Fruit fly (Drosophila melanogaster) whole organism, embryonic: ENCODE data around the gene Ldh.
A peak's percentile ranks its signal among the peaks of the same experiment; 100 is the strongest.

ENCODE experiments used
- Atf6 ChIP-seq: fragments of 200-800 bp; sonication (Bioruptor generic); IDR thresholded peaks from 2 replicates; pipeline ENCODE4 v1.3.6; 2022; ENCODE audit warnings: missing biosample characterization, missing genetic modification characterization
- CG10366 ChIP-seq: fragments of 200-800 bp; sonication (Bioruptor generic); IDR thresholded peaks from 2 replicates; pipeline ENCODE4 v1.3.6; 2022; ENCODE audit warnings: missing biosample characterization, missing genetic modification characterization
- CG10979 ChIP-seq: fragments of 200-800 bp; sonication (Bioruptor generic); optimal IDR thresholded peaks from 2 replicates; lab custom pipeline; 2018; ENCODE audit warnings: missing biosample characterization, mild to moderate bottlenecking, missing genetic modification characterization, moderate library complexity
- CG11093 ChIP-seq: fragments of 200-800 bp; sonication (Bioruptor generic); IDR thresholded peaks from 3 replicates; pipeline ENCODE4 v1.3.6; 2022; ENCODE audit warnings: missing biosample characterization, missing genetic modification characterization
- CG11695 ChIP-seq: fragments of 200-800 bp; sonication (Bioruptor generic); IDR thresholded peaks from 3 replicates; pipeline ENCODE4 v1.3.6; 2022; ENCODE audit warnings: missing biosample characterization, missing genetic modification characterization
- CG12104 ChIP-seq: fragments of 200-800 bp; sonication (Bioruptor generic); optimal IDR thresholded peaks from 3 replicates; lab custom pipeline; 2016; ENCODE audit warnings: missing biosample characterization, missing genetic modification characterization
- CG12391 ChIP-seq: fragments of 200-800 bp; sonication (Bioruptor generic); optimal IDR thresholded peaks from 3 replicates; lab custom pipeline; 2018; ENCODE audit warnings: missing biosample characterization, mild to moderate bottlenecking, missing genetic modification characterization, moderate library complexity
- CG13424 ChIP-seq: fragments of 200-800 bp; sonication (Bioruptor generic); optimal IDR thresholded peaks from 2 replicates; lab custom pipeline; 2019; ENCODE audit warnings: missing biosample characterization, mild to moderate bottlenecking, missing genetic modification characterization, moderate library complexity
- CG15011 ChIP-seq: fragments of 200-800 bp; sonication (Bioruptor generic); optimal IDR thresholded peaks from 3 replicates; lab custom pipeline; 2018; ENCODE audit warnings: missing biosample characterization, mild to moderate bottlenecking, missing genetic modification characterization
- CG1529 ChIP-seq: fragments of 200-800 bp; sonication (Bioruptor generic); optimal IDR thresholded peaks from 3 replicates; lab custom pipeline; 2018; ENCODE audit warnings: missing biosample characterization, missing genetic modification characterization
- CG17186 ChIP-seq: fragments of 200-800 bp; sonication (Bioruptor generic); optimal IDR thresholded peaks from 3 replicates; lab custom pipeline; 2017; ENCODE audit warnings: missing biosample characterization, missing genetic modification reagents, missing genetic modification characterization
- CG33557 ChIP-seq: fragments of 200-800 bp; sonication (Bioruptor generic); optimal IDR thresholded peaks from 2 replicates; lab custom pipeline; 2019; ENCODE audit warnings: missing biosample characterization, mild to moderate bottlenecking, missing genetic modification characterization, moderate library complexity
- CG3407 ChIP-seq: fragments of 200-800 bp; sonication (Bioruptor generic); optimal IDR thresholded peaks from 2 replicates; lab custom pipeline; 2018; ENCODE audit warnings: missing biosample characterization, mild to moderate bottlenecking, missing genetic modification characterization
- CG3995 ChIP-seq: fragments of 200-800 bp; sonication (Bioruptor generic); optimal IDR thresholded peaks from 3 replicates; lab custom pipeline; 2016; ENCODE audit warnings: missing biosample characterization, missing genetic modification characterization
- CG6254 ChIP-seq: fragments of 200-800 bp; sonication (Bioruptor generic); optimal IDR thresholded peaks from 3 replicates; lab custom pipeline; 2017; ENCODE audit warnings: mild to moderate bottlenecking, missing biosample characterization, missing genetic modification reagents, missing genetic modification characterization
- CG6765 ChIP-seq: fragments of 200-800 bp; sonication (Bioruptor generic); optimal IDR thresholded peaks from 3 replicates; lab custom pipeline; 2017; ENCODE audit warnings: missing biosample characterization, mild to moderate bottlenecking, missing genetic modification characterization
- CG7786 ChIP-seq: fragments of 200-800 bp; sonication (Bioruptor generic); optimal IDR thresholded peaks from 2 replicates; lab custom pipeline; 2016; ENCODE audit warnings: missing biosample characterization, missing genetic modification characterization
- CG7839 ChIP-seq: fragments of 200-800 bp; sonication (Bioruptor generic); optimal IDR thresholded peaks from 3 replicates; lab custom pipeline; 2018; ENCODE audit warnings: missing biosample characterization, mild to moderate bottlenecking, missing genetic modification characterization, moderate library complexity
- CG8290 ChIP-seq, 3 experiments: fragments of 200-800 bp; sonication (Bioruptor generic); optimal IDR thresholded peaks; 2 replicates each; lab custom pipeline; 2016 to 2019; ENCODE audit warnings: missing biosample characterization in 3 of 3, missing genetic modification characterization in 3 of 3, mild to moderate bottlenecking in 2 of 3, moderate library complexity in 1 of 3
- CG9727 ChIP-seq: fragments of 200-800 bp; sonication (Bioruptor generic); optimal IDR thresholded peaks from 3 replicates; lab custom pipeline; 2017; ENCODE audit warnings: missing biosample characterization, mild to moderate bottlenecking, missing genetic modification characterization
- CHES-1-like ChIP-seq: fragments of 200-800 bp; sonication (Bioruptor generic); optimal IDR thresholded peaks from 2 replicates; lab custom pipeline; 2016; ENCODE audit warnings: missing biosample characterization, missing genetic modification characterization
- CTCF ChIP-seq: fragments of 200-800 bp; sonication (Bioruptor generic); optimal IDR thresholded peaks from 2 replicates; lab custom pipeline; 2017; ENCODE audit warnings: missing biosample characterization, mild to moderate bottlenecking, missing genetic modification characterization, moderate library complexity
- CrebB ChIP-seq: fragments of 200-800 bp; sonication (Bioruptor generic); optimal IDR thresholded peaks from 3 replicates; lab custom pipeline; 2018; ENCODE audit warnings: missing biosample characterization, mild to moderate bottlenecking, missing genetic modification characterization
- D ChIP-seq, 2 experiments: fragments of 200-800 bp in 1 of 2; fragments of >200 bp in 1 of 2; sonication (Bioruptor generic) in 1 of 2; optimal IDR thresholded peaks; 2 replicates in 1 of 2; 3 replicates in 1 of 2; lab custom pipeline; 2017; ENCODE audit warnings: mild to moderate bottlenecking in 1 of 2, missing biosample characterization in 1 of 2, missing genetic modification characterization in 1 of 2, missing genetic modification reagents in 1 of 2
- Ets97D ChIP-seq: fragments of 200-800 bp; sonication (Bioruptor generic); optimal IDR thresholded peaks from 3 replicates; lab custom pipeline; 2016; ENCODE audit warnings: missing biosample characterization, missing genetic modification characterization
- HmgZ ChIP-seq: fragments of 200-800 bp; sonication (Bioruptor generic); optimal IDR thresholded peaks from 2 replicates; lab custom pipeline; 2018; ENCODE audit warnings: missing biosample characterization, mild to moderate bottlenecking, missing genetic modification characterization
- Hmx ChIP-seq: fragments of 200-800 bp; sonication (Bioruptor generic); optimal IDR thresholded peaks from 2 replicates; lab custom pipeline; 2016; ENCODE audit warnings: missing biosample characterization, missing genetic modification characterization
- Mad ChIP-seq: fragments of 200-800 bp; sonication (Bioruptor generic); optimal IDR thresholded peaks from 2 replicates; lab custom pipeline; 2016; ENCODE audit warnings: missing biosample characterization, missing genetic modification characterization
- NC2β ChIP-seq: fragments of 200-800 bp; sonication (Bioruptor generic); optimal IDR thresholded peaks from 2 replicates; lab custom pipeline; 2016; ENCODE audit warnings: missing biosample characterization, missing genetic modification characterization
- Nf-YB ChIP-seq: fragments of 200-800 bp; sonication (Bioruptor generic); optimal IDR thresholded peaks from 3 replicates; lab custom pipeline; 2019; ENCODE audit warnings: missing biosample characterization, mild to moderate bottlenecking, missing genetic modification characterization, moderate library complexity
- Oaz ChIP-seq: fragments of 200-800 bp; sonication (Bioruptor generic); IDR thresholded peaks from 2 replicates; pipeline ENCODE4 v1.3.6; 2022; ENCODE audit warnings: missing biosample characterization, missing genetic modification characterization
- Pdp1 ChIP-seq, 2 experiments: fragments of 200-800 bp; sonication (Bioruptor generic); optimal IDR thresholded peaks; 3 replicates each; lab custom pipeline; 2016; ENCODE audit warnings: missing biosample characterization in 2 of 2, missing genetic modification characterization in 2 of 2, mild to moderate bottlenecking in 1 of 2, moderate library complexity in 1 of 2
- Trl ChIP-seq, 3 experiments: fragments of >200 bp in 2 of 3; fragments of 200-800 bp in 1 of 3; sonication (Bioruptor generic) in 1 of 3; optimal IDR thresholded peaks; 2 replicates in 1 of 3; 3 replicates in 2 of 3; lab custom pipeline; 2016 to 2017; ENCODE audit warnings: missing biosample characterization in 1 of 3, missing genetic modification characterization in 1 of 3
- Xrp1 ChIP-seq: fragments of 200-800 bp; sonication (Bioruptor generic); IDR thresholded peaks from 2 replicates; pipeline ENCODE4 v1.3.6; 2022; ENCODE audit warnings: missing biosample characterization, missing genetic modification characterization
- al ChIP-seq: fragments of 200-800 bp; sonication (Bioruptor generic); IDR thresholded peaks from 2 replicates; pipeline ENCODE4 v1.3.6; 2022; ENCODE audit warnings: missing biosample characterization, missing genetic modification characterization
- br ChIP-seq: fragments of >200 bp; optimal IDR thresholded peaks from 2 replicates; lab custom pipeline; 2017
- disco-r ChIP-seq: fragments of 200-800 bp; sonication (Bioruptor generic); optimal IDR thresholded peaks from 2 replicates; lab custom pipeline; 2016; ENCODE audit warnings: missing biosample characterization, missing genetic modification characterization
- ftz-f1 ChIP-seq: fragments of 200-800 bp; sonication (Bioruptor generic); optimal IDR thresholded peaks from 2 replicates; lab custom pipeline; 2016; ENCODE audit warnings: missing biosample characterization, missing genetic modification characterization
- hbn ChIP-seq: fragments of 200-800 bp; sonication (Bioruptor generic); IDR thresholded peaks from 2 replicates; pipeline ENCODE4 v1.3.6; 2022; ENCODE audit warnings: missing biosample characterization, missing genetic modification characterization; ENCODE audit not compliant: partially characterized antibody
- kni ChIP-seq: fragments of 200-800 bp; sonication (Bioruptor generic); optimal IDR thresholded peaks from 3 replicates; lab custom pipeline; 2017; ENCODE audit warnings: mild to moderate bottlenecking, missing biosample characterization, missing genetic modification reagents, missing genetic modification characterization
- mirr ChIP-seq: fragments of 200-800 bp; sonication (Bioruptor generic); optimal IDR thresholded peaks from 3 replicates; lab custom pipeline; 2018; ENCODE audit warnings: missing biosample characterization, mild to moderate bottlenecking, missing genetic modification characterization
- nerfin-1 ChIP-seq: fragments of 200-800 bp; sonication (Bioruptor generic); optimal IDR thresholded peaks from 3 replicates; lab custom pipeline; 2019; ENCODE audit warnings: missing biosample characterization, mild to moderate bottlenecking, missing genetic modification characterization, moderate library complexity
- onecut ChIP-seq: fragments of 200-800 bp; sonication (Bioruptor generic); IDR thresholded peaks from 2 replicates; pipeline ENCODE4 v1.3.6; 2022; ENCODE audit warnings: missing biosample characterization, missing genetic modification characterization
- pfk ChIP-seq: fragments of 200-800 bp; sonication (Bioruptor generic); optimal IDR thresholded peaks from 2 replicates; lab custom pipeline; 2018; ENCODE audit warnings: missing biosample characterization, mild to moderate bottlenecking, missing genetic modification characterization, moderate library complexity
- pnt ChIP-seq: fragments of 200-800 bp; sonication (Bioruptor generic); optimal IDR thresholded peaks from 3 replicates; lab custom pipeline; 2016; ENCODE audit warnings: missing biosample characterization, missing genetic modification characterization
- ro ChIP-seq: fragments of 200-800 bp; sonication (Bioruptor generic); IDR thresholded peaks from 2 replicates; pipeline ENCODE4 v1.3.6; 2022; ENCODE audit warnings: missing biosample characterization, missing genetic modification characterization
- run ChIP-seq: fragments of 200-800 bp; sonication (Bioruptor generic); optimal IDR thresholded peaks from 3 replicates; lab custom pipeline; 2018; ENCODE audit warnings: missing biosample characterization, mild to moderate bottlenecking, missing genetic modification characterization
- sd ChIP-seq: fragments of 200-800 bp; sonication (Bioruptor generic); optimal IDR thresholded peaks from 3 replicates; lab custom pipeline; 2018; ENCODE audit warnings: missing biosample characterization, mild to moderate bottlenecking, missing genetic modification characterization, moderate library complexity
- sna ChIP-seq: fragments of 200-800 bp; sonication (Bioruptor generic); IDR thresholded peaks from 2 replicates; pipeline ENCODE4 v1.3.6; 2022; ENCODE audit warnings: missing biosample characterization, missing genetic modification characterization; ENCODE audit not compliant: partially characterized antibody

Gene Ldh

DNA sequence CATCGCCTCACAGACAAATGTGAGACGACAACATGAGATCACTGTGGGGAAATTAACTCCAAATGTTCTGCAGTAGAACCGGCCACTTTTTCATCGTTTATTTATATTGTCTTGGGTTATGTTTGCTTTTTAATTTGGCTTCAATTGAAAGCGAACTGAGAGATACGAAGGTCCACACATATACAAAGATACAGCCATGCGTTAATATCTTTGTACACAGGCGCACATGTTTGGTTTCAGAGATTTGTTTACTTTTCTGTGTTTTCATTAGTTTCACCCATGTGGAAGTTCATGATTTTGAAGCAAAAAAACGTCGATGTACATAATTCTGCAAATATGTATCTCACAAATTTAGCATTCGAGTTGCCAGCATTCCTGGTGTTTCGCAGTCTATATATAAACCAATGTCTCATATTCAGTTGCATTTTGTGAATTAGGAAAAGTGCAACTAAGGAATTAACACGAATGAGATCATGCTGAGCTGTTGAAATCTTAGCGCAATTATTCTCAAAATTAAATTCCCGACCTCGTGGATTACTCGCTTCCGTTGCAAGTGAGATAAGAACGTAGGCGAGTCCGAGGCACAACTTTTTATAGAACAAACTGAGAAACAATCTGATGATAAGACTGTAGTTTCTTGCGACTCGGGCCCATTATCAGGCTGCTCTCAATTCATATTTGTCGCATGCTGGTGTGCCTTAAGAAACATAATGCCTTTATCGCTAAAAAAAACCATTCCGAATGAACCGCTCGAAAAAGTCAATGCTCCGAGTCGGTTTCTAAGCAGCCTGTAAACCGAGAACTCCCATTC, 46.3 kb downstream of the Ldh start (continued):
- no peak for TF ChIP-seq Hmx
- TF ChIP-seq nerfin-1 (tag; lab: Kevin White, UChicago): no peak
- TF ChIP-seq CG10366 (GFP tag; lab: Robert Waterston, UW): no peak
- peak; percentile 4 for TF ChIP-seq CG17186 (GFP tag; lab: Kevin White, UChicago)
- TF ChIP-seq pfk (GFP tag; lab: Kevin White, UChicago): peak; percentile 67
- TF ChIP-seq Xrp1: peak; percentile 57
- TF ChIP-seq CG8290 (GFP tag; optimal IDR thresholded peaks at IDR 0.05; lab: Kevin White, UChicago): no peak
- peak in 1 of 2 experiments; percentile 4 for TF ChIP-seq CG8290 (tag; optimal IDR thresholded peaks at IDR 0.05; lab: Kevin White, UChicago)
- 0 out of 2 replicates have a peak, but pooled peaks have one; percentile 27 for TF ChIP-seq Atf6 (GFP tag; lab: Robert Waterston, UW)
- TF ChIP-seq onecut (GFP tag; lab: Robert Waterston, UW): peak; percentile 54
- TF ChIP-seq HmgZ: peak; percentile 16
- peak; percentile 25 for TF ChIP-seq CG12104 (GFP tag; lab: Kevin White, UChicago)
- peak; percentile 67 for TF ChIP-seq CrebB (tag; lab: Kevin White, UChicago)
- TF ChIP-seq CG3995 (GFP tag; lab: Kevin White, UChicago): no peak
- peak; percentile 78 for TF ChIP-seq mirr (GFP tag; lab: Kevin White, UChicago)
- no peak for TF ChIP-seq CG11093 (GFP tag; lab: Robert Waterston, UW)
- no peak for TF ChIP-seq br (lab: Kevin White, UChicago)
- peak; percentile 46 for TF ChIP-seq run (tag; lab: Kevin White, UChicago)
- no peak for TF ChIP-seq Trl (optimal IDR thresholded peaks at IDR 0.05; lab: Kevin White, UChicago)
- peak; percentile 16 for TF ChIP-seq Trl (GFP tag; optimal IDR thresholded peaks at IDR 0.05; lab: Kevin White, UChicago)
- no peak for TF ChIP-seq CG7786 (GFP tag; lab: Kevin White, UChicago)
- TF ChIP-seq CG10979 (tag; lab: Kevin White, UChicago): peak; percentile 27
- TF ChIP-seq al (GFP tag; lab: Robert Waterston, UW): no peak
- no peak for TF ChIP-seq Pdp1 (GFP tag; optimal IDR thresholded peaks at IDR 0.05; lab: Kevin White, UChicago)
- TF ChIP-seq CG3407 (GFP tag; lab: Kevin White, UChicago): no peak
- peak; percentile 90 for TF ChIP-seq kni (GFP tag; lab: Kevin White, UChicago)
- TF ChIP-seq CG11695: no peak
- no peak for TF ChIP-seq Ets97D (GFP tag; lab: Kevin White, UChicago)
- no peak for TF ChIP-seq disco-r (GFP tag; lab: Kevin White, UChicago)
- TF ChIP-seq CG6765 (GFP tag; lab: Kevin White, UChicago): peak; percentile 53
- TF ChIP-seq Nf-YB (GFP tag; lab: Kevin White, UChicago): peak; percentile 24
- no peak for TF ChIP-seq NC2β (GFP tag; lab: Kevin White, UChicago)
- peak; percentile 14 for TF ChIP-seq CG12391 (tag; lab: Kevin White, UChicago)
- no peak for TF ChIP-seq sd (tag; lab: Kevin White, UChicago)
- no peak for TF ChIP-seq hbn
- TF ChIP-seq CG6254 (GFP tag; lab: Kevin White, UChicago): peak; percentile 25
- TF ChIP-seq CG7839 (tag; lab: Kevin White, UChicago): no peak
- TF ChIP-seq D (optimal IDR thresholded peaks at IDR 0.05; lab: Kevin White, UChicago): no peak
- TF ChIP-seq D (GFP tag; optimal IDR thresholded peaks at IDR 0.05; lab: Kevin White, UChicago): peak; percentile 38
- TF ChIP-seq sna: no peak
- no peak for TF ChIP-seq ro (GFP tag; lab: Robert Waterston, UW)
- no peak for TF ChIP-seq CTCF (GFP tag; lab: Kevin White, UChicago)
- no peak for TF ChIP-seq pnt
- no peak for TF ChIP-seq Mad
- TF ChIP-seq CG1529 (GFP tag; lab: Kevin White, UChicago): no peak
- TF ChIP-seq CG9727 (GFP tag; lab: Kevin White, UChicago): peak; percentile 58
- TF ChIP-seq CHES-1-like (GFP tag; lab: Kevin White, UChicago): no peak
- peak; percentile 62 for TF ChIP-seq CG15011 (GFP tag; lab: Kevin White, UChicago)
- no peak for TF ChIP-seq ftz-f1 (GFP tag; lab: Kevin White, UChicago)
- no peak for TF ChIP-seq Oaz (GFP tag; lab: Robert Waterston, UW)
- no peak for TF ChIP-seq CG13424 (tag; lab: Kevin White, UChicago)
- TF ChIP-seq CG33557 (GFP tag; lab: Kevin White, UChicago): peak; percentile 47
